Worm (Caenorhabditis elegans): ENCODE data around the gene ZK632.9.

The ZK632.9 gene

DNA sequence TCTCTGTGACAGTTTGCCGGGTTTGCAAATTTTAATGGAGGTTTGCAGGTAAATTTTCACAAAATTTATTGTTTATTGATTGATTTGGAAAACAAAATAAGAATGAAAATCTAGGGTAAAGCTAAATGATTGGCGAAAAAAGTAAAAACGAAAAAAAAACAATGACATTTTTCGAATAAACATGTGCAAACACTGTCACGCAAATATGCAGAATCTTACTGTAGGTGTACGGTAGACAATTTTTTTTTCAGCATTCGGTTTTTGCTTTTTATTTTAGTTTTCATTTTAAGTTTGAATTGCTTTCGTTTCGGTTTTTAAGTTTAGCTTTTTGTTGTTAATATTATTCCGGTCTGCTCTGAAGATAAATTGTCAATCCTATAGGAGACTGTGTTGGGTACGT, 7.3 kb downstream of the ZK632.9 start (continued):
- no peak for TF ChIP-seq lin-26 (GFP tag; IDR thresholded peaks at IDR 0.05)
- TF ChIP-seq lin-54 (GFP tag; optimal IDR thresholded peaks at IDR 0.05), result peak; percentile 45
- TF ChIP-seq T26A5.8 (tag; optimal IDR thresholded peaks at IDR 0.05), result no peak
- TF ChIP-seq F33H1.4 (GFP tag; IDR thresholded peaks at IDR 0.05), result peak; percentile 31
- no peak for TF ChIP-seq akir-1 (GFP tag; optimal IDR thresholded peaks at IDR 0.05)
- TF ChIP-seq dox-1 (GFP tag; IDR thresholded peaks at IDR 0.05), result peak; percentile 30; the same call in 1 of the 2 replicates
- no peak for TF ChIP-seq somi-1 (GFP tag; optimal IDR thresholded peaks at IDR 0.05)
- TF ChIP-seq K11D2.4 (GFP tag; IDR thresholded peaks at IDR 0.05), result no peak
- TF ChIP-seq Y79H2A.3 (GFP tag; conservative IDR thresholded peaks at IDR 0.05), result no peak
- no peak for TF ChIP-seq B0019.2 (GFP tag; conservative IDR thresholded peaks at IDR 0.05)
- no peak for TF ChIP-seq unc-130 (GFP tag; optimal IDR thresholded peaks at IDR 0.05)
- TF ChIP-seq mes-4 (tag; optimal IDR thresholded peaks at IDR 0.05), result no peak
- no peak for TF ChIP-seq F22D6.2 (tag; optimal IDR thresholded peaks at IDR 0.05)
- TF ChIP-seq mcd-1 (GFP tag; IDR thresholded peaks at IDR 0.05), result no peak
- no peak for TF ChIP-seq sea-2 (GFP tag; IDR thresholded peaks at IDR 0.05)

- TF ChIP-seq rcor-1 (GFP tag; IDR thresholded peaks at IDR 0.05) (0 out of 2 replicates have a peak, but pooled peaks have one; percentile 35), dpl-1 (GFP tag; optimal IDR thresholded peaks at IDR 0.05) (no peak), hmg-1.2 (GFP tag; IDR thresholded peaks at IDR 0.05) (peak; percentile 37; the same call in 1 of the 2 replicates), ztf-26 (tag; optimal IDR thresholded peaks at IDR 0.05) (no peak), nhr-90 (tag; optimal IDR thresholded peaks at IDR 0.05) (no peak), B0261.1 (tag; optimal IDR thresholded peaks at IDR 0.05) (no peak), mxl-1 (tag; optimal IDR thresholded peaks at IDR 0.05) (no peak), cebp-1 (GFP tag; IDR thresholded peaks at IDR 0.05) (no peak), cebp-1 (tag; optimal IDR thresholded peaks at IDR 0.05) (peak; percentile 25), pbrm-1 (GFP tag; IDR thresholded peaks at IDR 0.05) (peak; percentile 42; the same call in 1 of the 2 replicates), nhr-80 (tag; optimal IDR thresholded peaks at IDR 0.05) (peak; percentile 2), snpc-1.1 (tag; optimal IDR thresholded peaks at IDR 0.05; ENCODE audit: insufficient read depth) (no peak), dox-1 (GFP tag; IDR thresholded peaks at IDR 0.05) (peak; percentile 8; the same call in 1 of the 2 replicates), Y53G8AR.9 (GFP tag; conservative IDR thresholded peaks at IDR 0.05) (0 out of 2 replicates have a peak, but pooled peaks have one; percentile 15), Y67H2A.10 (GFP tag; conservative IDR thresholded peaks at IDR 0.05) (no peak), akir-1 (GFP tag; optimal IDR thresholded peaks at IDR 0.05) (no peak)
These were observed 8.1 kb downstream of the ZK632.9 start, which contains the start of gene cnx-1 for ce11 chrIII:9817087-9817612. Gene cnx-1, minus strand, starts transcription at chrIII:9817137.

DNA sequence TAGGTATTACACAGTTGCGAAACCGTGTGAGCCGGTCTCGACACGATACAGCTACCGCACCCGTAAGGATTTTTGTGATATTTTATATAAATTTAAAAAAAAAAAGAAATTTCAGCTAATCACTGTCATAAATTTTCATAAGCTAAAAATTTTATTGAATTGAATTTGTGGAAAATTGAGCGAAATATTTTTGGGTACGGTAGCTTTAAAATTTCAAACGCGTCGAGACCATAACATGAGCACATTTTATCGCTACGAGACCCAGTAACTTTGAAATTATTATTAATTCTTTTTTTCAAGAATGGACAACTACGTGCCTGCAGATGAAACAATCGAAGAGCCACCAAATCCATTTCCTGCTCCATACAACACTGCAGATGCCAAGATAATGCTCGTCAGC, 12.1 kb downstream of the ZK632.9 start, which contains the start of gene ZK632.14:
ZK632.14 (plus strand) TSS at position 301 of the 400 bp plus-strand sequence.
- TF ChIP-seq zim-3 (tag; optimal IDR thresholded peaks at IDR 0.05) (no peak), cebp-2 (GFP tag; IDR thresholded peaks at IDR 0.05) (no peak), pha-4 (tag; optimal IDR thresholded peaks at IDR 0.05) (no peak), hlh-26 (GFP tag; conservative IDR thresholded peaks at IDR 0.05) (no peak), dpl-1 (GFP tag; optimal IDR thresholded peaks at IDR 0.05) (no peak), ceh-27 (GFP tag; optimal IDR thresholded peaks at IDR 0.05) (no peak), snpc-3.4 (tag; optimal IDR thresholded peaks at IDR 0.05) (no peak), lin-26 (GFP tag; IDR thresholded peaks at IDR 0.05) (no peak), K12H6.12 (tag; optimal IDR thresholded peaks at IDR 0.05) (no peak), lin-54 (GFP tag; optimal IDR thresholded peaks at IDR 0.05) (no peak), mcd-1 (GFP tag; IDR thresholded peaks at IDR 0.05) (no peak)

Measured in whole organism, young adult.